Worm (Caenorhabditis elegans) whole organism, midembryonic: ENCODE measurements around the gene rpl-25.1.

Experiments
- T22C8.4 ChIP-seq: fragments of 200-800 bp; sonication (Bioruptor generic); IDR thresholded peaks from 2 replicates; pipeline ENCODE4 v1.3.6; 2022; ENCODE audit warnings: missing genetic modification characterization, missing compliant biosample characterization
- cog-1 ChIP-seq: sonication (generic microtip); optimal IDR thresholded peaks from 2 replicates; lab custom pipeline; 2016; ENCODE audit warnings: missing genetic modification characterization, missing compliant biosample characterization
- flt-1 ChIP-seq: fragments of 200-800 bp; sonication (Bioruptor generic); IDR thresholded peaks from 2 replicates; pipeline ENCODE4 v1.3.6; 2022; ENCODE audit warnings: missing genetic modification characterization, missing compliant biosample characterization
- klf-2 ChIP-seq: fragments of 200-800 bp; sonication (Bioruptor generic); conservative IDR thresholded peaks from 2 replicates; pipeline ENCODE4 v1.3.6; 2022; ENCODE audit warnings: missing genetic modification reagents, missing genetic modification characterization, missing compliant biosample characterization
- med-1 ChIP-seq: sonication (generic microtip); optimal IDR thresholded peaks from 2 replicates; lab custom pipeline; 2017; ENCODE audit warnings: missing genetic modification characterization, mild to moderate bottlenecking, missing compliant biosample characterization, antibody characterized with exemption, missing genetic modification reagents; ENCODE audit not compliant: insufficient read depth
- ref-1 ChIP-seq: fragments of 200-800 bp; sonication (Bioruptor generic); conservative IDR thresholded peaks from 2 replicates; pipeline ENCODE4 v1.3.6; 2022; ENCODE audit warnings: missing genetic modification reagents, missing genetic modification characterization, missing compliant biosample characterization
- tab-1 ChIP-seq: fragments of 200-800 bp; sonication (Bioruptor generic); IDR thresholded peaks from 2 replicates; pipeline ENCODE4 v1.3.6; 2022; ENCODE audit warnings: missing genetic modification characterization, missing compliant biosample characterization
- ztf-23 ChIP-seq: fragments of 200-800 bp; sonication (Bioruptor generic); IDR thresholded peaks from 2 replicates; pipeline ENCODE4 v1.3.6; 2022; ENCODE audit warnings: missing genetic modification reagents, missing genetic modification characterization, missing compliant biosample characterization

ce11 chrX:4759718-4760117 lies 44.7 kb downstream of the rpl-25.1 start:
- TF ChIP-seq ztf-23 (GFP tag; lab: Robert Waterston, UW): no peak
- TF ChIP-seq klf-2 (GFP tag; lab: Robert Waterston, UW): no peak
- TF ChIP-seq T22C8.4 (GFP tag; lab: Robert Waterston, UW): no peak
- no peak for TF ChIP-seq cog-1 (tag; lab: Kevin White, UChicago)
- TF ChIP-seq med-1 (GFP tag; lab: Kevin White, UChicago): no peak
- TF ChIP-seq flt-1 (GFP tag; lab: Robert Waterston, UW): no peak
- TF ChIP-seq ref-1: no peak
- no peak for TF ChIP-seq tab-1 (GFP tag; lab: Robert Waterston, UW)
